Worm (Caenorhabditis elegans): Measurements from ENCODE around the gene ltah-1.2.

ltah-1.2 gene

DNA sequence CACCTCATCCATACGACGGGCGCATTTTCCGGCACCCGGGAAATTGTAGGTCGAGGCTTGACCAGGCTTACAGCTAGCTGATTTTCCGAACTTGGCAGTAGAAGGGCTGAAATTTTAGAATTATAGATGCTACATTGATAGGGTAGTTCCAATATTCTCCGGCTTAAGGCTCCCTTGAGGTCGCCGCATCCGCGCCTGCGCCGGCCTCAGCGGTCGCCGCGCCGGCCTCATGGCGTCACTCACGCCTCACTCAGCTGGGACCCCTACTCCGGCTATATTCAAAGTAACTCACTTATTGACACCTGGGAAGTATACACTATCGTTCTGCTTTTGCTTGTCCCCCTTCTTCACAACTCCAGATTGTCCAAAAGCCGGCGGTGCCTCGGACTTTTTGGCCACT is 8.8 kb downstream of the ltah-1.2 start:
- TF ChIP-seq scrt-1 (GFP tag; IDR thresholded peaks at IDR 0.05) (no peak), ets-7 (tag; optimal IDR thresholded peaks at IDR 0.05) (no peak), aly-1 (tag; optimal IDR thresholded peaks at IDR 0.05) (no peak), hmbx-1 (tag; optimal IDR thresholded peaks at IDR 0.05) (no peak), ceh-36 (tag; optimal IDR thresholded peaks at IDR 0.05) (no peak), B0310.2 (tag; optimal IDR thresholded peaks at IDR 0.05) (no peak), hmg-4 (GFP tag; optimal IDR thresholded peaks at IDR 0.05) (no peak), ama-1 (optimal IDR thresholded peaks at IDR 0.05) (no peak), ceh-13 (GFP tag; optimal IDR thresholded peaks at IDR 0.05) (no peak), F13C5.2 (tag; optimal IDR thresholded peaks at IDR 0.05) (no peak), tra-4 (tag; optimal IDR thresholded peaks at IDR 0.05) (no peak), flt-1 (GFP tag; IDR thresholded peaks at IDR 0.05) (no peak), tbx-11 (GFP tag; IDR thresholded peaks at IDR 0.05) (no peak)

ce11 chrIV:3601846-3602245 is 11.0 kb downstream of the ltah-1.2 start:
- TF ChIP-seq tra-4 (tag; optimal IDR thresholded peaks at IDR 0.05) (no peak), scrt-1 (GFP tag; IDR thresholded peaks at IDR 0.05) (no peak), flt-1 (GFP tag; IDR thresholded peaks at IDR 0.05) (no peak), sea-1 (GFP tag; conservative IDR thresholded peaks at IDR 0.05) (no peak), B0310.2 (tag; optimal IDR thresholded peaks at IDR 0.05) (no peak), ets-7 (tag; optimal IDR thresholded peaks at IDR 0.05) (no peak), ama-1 (optimal IDR thresholded peaks at IDR 0.05) (no peak), ceh-13 (GFP tag; optimal IDR thresholded peaks at IDR 0.05) (no peak), F13C5.2 (tag; optimal IDR thresholded peaks at IDR 0.05) (no peak), hmbx-1 (tag; optimal IDR thresholded peaks at IDR 0.05) (no peak), tbx-37 (GFP tag; conservative IDR thresholded peaks at IDR 0.05) (no peak), pes-1 (GFP tag; IDR thresholded peaks at IDR 0.05) (no peak), hnd-1 (tag; optimal IDR thresholded peaks at IDR 0.05) (no peak), ceh-36 (tag; optimal IDR thresholded peaks at IDR 0.05) (no peak)

- TF ChIP-seq aly-1 (tag; optimal IDR thresholded peaks at IDR 0.05), result no peak
- TF ChIP-seq tbx-37 (GFP tag; conservative IDR thresholded peaks at IDR 0.05), result no peak
- no peak for TF ChIP-seq F13C5.2 (tag; optimal IDR thresholded peaks at IDR 0.05)
- TF ChIP-seq ama-1 (optimal IDR thresholded peaks at IDR 0.05), result no peak
- TF ChIP-seq B0310.2 (tag; optimal IDR thresholded peaks at IDR 0.05), result no peak
- no peak for TF ChIP-seq scrt-1 (GFP tag; IDR thresholded peaks at IDR 0.05)
- no peak for TF ChIP-seq sea-1 (GFP tag; conservative IDR thresholded peaks at IDR 0.05)
- TF ChIP-seq ceh-36 (tag; optimal IDR thresholded peaks at IDR 0.05), result no peak
- TF ChIP-seq tra-4 (tag; optimal IDR thresholded peaks at IDR 0.05), result no peak
- TF ChIP-seq hnd-1 (tag; optimal IDR thresholded peaks at IDR 0.05), result no peak
- no peak for TF ChIP-seq tbx-11 (GFP tag; IDR thresholded peaks at IDR 0.05)
- no peak for TF ChIP-seq ets-7 (tag; optimal IDR thresholded peaks at IDR 0.05)
- no peak for TF ChIP-seq flt-1 (GFP tag; IDR thresholded peaks at IDR 0.05)
- no peak for TF ChIP-seq ceh-13 (GFP tag; optimal IDR thresholded peaks at IDR 0.05)
- TF ChIP-seq hmbx-1 (tag; optimal IDR thresholded peaks at IDR 0.05), result no peak
- no peak for TF ChIP-seq pes-1 (GFP tag; IDR thresholded peaks at IDR 0.05)
- TF ChIP-seq hmg-4 (GFP tag; optimal IDR thresholded peaks at IDR 0.05), result no peak
Measured at ce11 chrIV:3599958-3600357, 12.9 kb downstream of the ltah-1.2 start, which contains the start of gene Y37E11B.7. Y37E11B.7 (minus strand) TSS chrIV:3600164.

- TF ChIP-seq ets-7 (tag; optimal IDR thresholded peaks at IDR 0.05) (no peak), ama-1 (optimal IDR thresholded peaks at IDR 0.05) (no peak), ceh-36 (tag; optimal IDR thresholded peaks at IDR 0.05) (no peak), sea-1 (GFP tag; conservative IDR thresholded peaks at IDR 0.05) (no peak), scrt-1 (GFP tag; IDR thresholded peaks at IDR 0.05) (no peak), aly-1 (tag; optimal IDR thresholded peaks at IDR 0.05) (no peak), hmbx-1 (tag; optimal IDR thresholded peaks at IDR 0.05) (no peak)
Measured at ce11 chrIV:3599126-3599525, 13.7 kb downstream of the ltah-1.2 start, which contains the start of gene Y37E11B.6. Y37E11B.6 (minus strand) TSS chrIV:3599306.

- TF ChIP-seq ets-7 (tag; optimal IDR thresholded peaks at IDR 0.05), result no peak
- TF ChIP-seq sea-1 (GFP tag; conservative IDR thresholded peaks at IDR 0.05), result no peak
- TF ChIP-seq B0310.2 (tag; optimal IDR thresholded peaks at IDR 0.05), result no peak
- TF ChIP-seq hmbx-1 (tag; optimal IDR thresholded peaks at IDR 0.05), result no peak
- TF ChIP-seq F13C5.2 (tag; optimal IDR thresholded peaks at IDR 0.05), result no peak
- TF ChIP-seq tra-4 (tag; optimal IDR thresholded peaks at IDR 0.05), result no peak
- no peak for TF ChIP-seq scrt-1 (GFP tag; IDR thresholded peaks at IDR 0.05)
- no peak for TF ChIP-seq flt-1 (GFP tag; IDR thresholded peaks at IDR 0.05)
- TF ChIP-seq aly-1 (tag; optimal IDR thresholded peaks at IDR 0.05), result no peak
- no peak for TF ChIP-seq hnd-1 (tag; optimal IDR thresholded peaks at IDR 0.05)
- TF ChIP-seq ceh-13 (GFP tag; optimal IDR thresholded peaks at IDR 0.05), result no peak
- TF ChIP-seq ceh-36 (tag; optimal IDR thresholded peaks at IDR 0.05), result no peak
- TF ChIP-seq tbx-11 (GFP tag; IDR thresholded peaks at IDR 0.05), result no peak
- TF ChIP-seq pes-1 (GFP tag; IDR thresholded peaks at IDR 0.05), result no peak
- TF ChIP-seq tbx-37 (GFP tag; conservative IDR thresholded peaks at IDR 0.05), result no peak
- TF ChIP-seq ama-1 (optimal IDR thresholded peaks at IDR 0.05), result no peak
- TF ChIP-seq hmg-4 (GFP tag; optimal IDR thresholded peaks at IDR 0.05), result no peak
Measured at ce11 chrIV:3598452-3598851, 14.4 kb downstream of the ltah-1.2 start, which contains the start of gene Y37E11B.5. Y37E11B.5 (minus strand) TSS chrIV:3598552.

- no peak for TF ChIP-seq tbx-11 (GFP tag; IDR thresholded peaks at IDR 0.05)
- TF ChIP-seq sea-1 (GFP tag; conservative IDR thresholded peaks at IDR 0.05), result no peak
Measured at ce11 chrIV:3597356-3597755, 15.5 kb downstream of the ltah-1.2 start.

ce11 chrIV:3593513-3593912 is 19.4 kb downstream of the ltah-1.2 start, which contains the start of gene taf-2:
taf-2 (minus strand) TSS chrIV:3593613.
- TF ChIP-seq aly-1 (tag; optimal IDR thresholded peaks at IDR 0.05), result no peak
- no peak for TF ChIP-seq scrt-1 (GFP tag; IDR thresholded peaks at IDR 0.05)
- no peak for TF ChIP-seq ama-1 (optimal IDR thresholded peaks at IDR 0.05)
- TF ChIP-seq flt-1 (GFP tag; IDR thresholded peaks at IDR 0.05), result no peak
- no peak for TF ChIP-seq ceh-13 (GFP tag; optimal IDR thresholded peaks at IDR 0.05)
- no peak for TF ChIP-seq sea-1 (GFP tag; conservative IDR thresholded peaks at IDR 0.05)
- no peak for TF ChIP-seq hmbx-1 (tag; optimal IDR thresholded peaks at IDR 0.05)
- no peak for TF ChIP-seq hnd-1 (tag; optimal IDR thresholded peaks at IDR 0.05)

DNA sequence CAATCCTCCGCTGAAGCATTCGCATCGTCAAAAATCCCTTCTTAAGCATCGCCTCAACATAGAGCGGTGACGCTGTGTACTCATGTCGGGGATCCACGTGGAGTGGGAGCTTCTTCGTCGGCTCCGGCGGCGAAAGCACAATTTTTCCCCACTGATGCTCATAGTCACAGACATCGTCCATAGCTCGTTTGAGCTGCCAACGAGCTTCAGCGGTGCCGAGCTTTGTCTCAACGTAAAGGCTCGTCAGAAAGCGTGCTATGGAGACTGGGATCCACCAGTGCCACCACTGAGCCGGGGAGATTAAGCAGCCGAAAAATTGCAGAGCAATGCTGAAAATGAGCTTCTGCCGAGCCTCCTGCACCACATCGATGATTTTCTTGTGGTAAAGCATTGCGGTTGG is 22.1 kb downstream of the ltah-1.2 start:
- TF ChIP-seq aly-1 (tag; optimal IDR thresholded peaks at IDR 0.05), result no peak
- TF ChIP-seq hmbx-1 (tag; optimal IDR thresholded peaks at IDR 0.05), result no peak
- TF ChIP-seq B0310.2 (tag; optimal IDR thresholded peaks at IDR 0.05), result no peak
- TF ChIP-seq tbx-11 (GFP tag; IDR thresholded peaks at IDR 0.05), result no peak
- TF ChIP-seq tra-4 (tag; optimal IDR thresholded peaks at IDR 0.05), result no peak
- no peak for TF ChIP-seq F13C5.2 (tag; optimal IDR thresholded peaks at IDR 0.05)
- TF ChIP-seq sea-1 (GFP tag; conservative IDR thresholded peaks at IDR 0.05), result no peak
- TF ChIP-seq hnd-1 (tag; optimal IDR thresholded peaks at IDR 0.05), result no peak
- no peak for TF ChIP-seq ceh-13 (GFP tag; optimal IDR thresholded peaks at IDR 0.05)
- TF ChIP-seq tbx-37 (GFP tag; conservative IDR thresholded peaks at IDR 0.05), result no peak
- no peak for TF ChIP-seq scrt-1 (GFP tag; IDR thresholded peaks at IDR 0.05)
- no peak for TF ChIP-seq ets-7 (tag; optimal IDR thresholded peaks at IDR 0.05)
- TF ChIP-seq pes-1 (GFP tag; IDR thresholded peaks at IDR 0.05), result no peak
- no peak for TF ChIP-seq hmg-4 (GFP tag; optimal IDR thresholded peaks at IDR 0.05)
- TF ChIP-seq flt-1 (GFP tag; IDR thresholded peaks at IDR 0.05), result no peak
- TF ChIP-seq ama-1 (optimal IDR thresholded peaks at IDR 0.05), result no peak
- TF ChIP-seq ceh-36 (tag; optimal IDR thresholded peaks at IDR 0.05), result no peak
